Worm (Caenorhabditis elegans) whole organism, L2 larva: ENCODE measurements around the gene K10B4.1.
"Not testable (repeated sequence)": the region's sequence is repeated elsewhere in the genome, so short reads cannot be mapped to it uniquely, and the experiment has no call there.

ENCODE experiments used
- C34F6.9 ChIP-seq: fragments of 150-350 bp; optimal IDR thresholded peaks from 2 replicates; lab custom pipeline; 2014; ENCODE audit warnings: missing biosample characterization, missing genetic modification characterization
- F13H6.1 ChIP-seq: sonication (generic microtip); optimal IDR thresholded peaks from 2 replicates; lab custom pipeline; 2016; ENCODE audit warnings: missing genetic modification characterization, missing compliant biosample characterization
- R02D3.7 ChIP-seq: fragments of 150-350 bp; optimal IDR thresholded peaks from 2 replicates; lab custom pipeline; 2014; ENCODE audit warnings: missing biosample characterization, missing genetic modification characterization
- Y55F3AM.14 ChIP-seq: fragments of 200-800 bp; sonication (Bioruptor generic); optimal IDR thresholded peaks from 2 replicates; lab custom pipeline; 2018; ENCODE audit warnings: mild to moderate bottlenecking, missing genetic modification characterization, missing compliant biosample characterization
- ZK546.5 ChIP-seq: sonication (generic microtip); optimal IDR thresholded peaks from 2 replicates; lab custom pipeline; 2017; ENCODE audit warnings: missing biosample characterization, missing genetic modification characterization
- alr-1 ChIP-seq: fragments of 150-350 bp; optimal IDR thresholded peaks from 2 replicates; lab custom pipeline; 2014; ENCODE audit warnings: missing biosample characterization, missing genetic modification characterization
- blmp-1 ChIP-seq: sonication (generic microtip); optimal IDR thresholded peaks from 2 replicates; lab custom pipeline; 2017; ENCODE audit warnings: missing genetic modification characterization, mild to moderate bottlenecking, missing compliant biosample characterization, antibody characterized with exemption, moderate library complexity; ENCODE audit not compliant: insufficient read depth
- ceh-82 ChIP-seq: fragments of 150-350 bp; optimal IDR thresholded peaks from 2 replicates; lab custom pipeline; 2014; ENCODE audit warnings: missing biosample characterization, missing genetic modification characterization
- crh-2 ChIP-seq: sonication (generic microtip); optimal IDR thresholded peaks from 2 replicates; lab custom pipeline; 2017; ENCODE audit warnings: missing biosample characterization, missing genetic modification characterization
- dmd-4 ChIP-seq: sonication (generic microtip); optimal IDR thresholded peaks from 2 replicates; lab custom pipeline; 2017; ENCODE audit warnings: missing biosample characterization, missing genetic modification characterization
- fos-1 ChIP-seq: fragments of 150-350 bp; optimal IDR thresholded peaks from 2 replicates; lab custom pipeline; 2014; ENCODE audit warnings: missing biosample characterization, missing genetic modification characterization
- gmeb-1 ChIP-seq: fragments of 150-350 bp; optimal IDR thresholded peaks from 2 replicates; lab custom pipeline; 2014; ENCODE audit warnings: missing biosample characterization, missing genetic modification characterization
- lin-11 ChIP-seq: fragments of 150-350 bp; sonication (generic microtip); optimal IDR thresholded peaks from 2 replicates; lab custom pipeline; 2014; ENCODE audit warnings: missing biosample characterization, missing genetic modification characterization, inconsistent platforms, mixed read lengths
- lin-13 ChIP-seq: fragments of 150-350 bp; optimal IDR thresholded peaks from 2 replicates; lab custom pipeline; 2014; ENCODE audit warnings: missing biosample characterization, missing genetic modification reagents, missing genetic modification characterization
- lsy-2 ChIP-seq, 2 experiments: fragments of 150-350 bp in 1 of 2; sonication (generic microtip) in 1 of 2; optimal IDR thresholded peaks; 2 replicates each; lab custom pipeline; 2014 to 2017; ENCODE audit warnings: missing biosample characterization in 2 of 2, missing genetic modification characterization in 2 of 2
- mab-5 ChIP-seq: fragments of 150-350 bp; optimal IDR thresholded peaks from 2 replicates; lab custom pipeline; 2014; ENCODE audit warnings: missing biosample characterization, missing genetic modification characterization
- mbf-1 ChIP-seq: sonication (generic microtip); optimal IDR thresholded peaks from 2 replicates; lab custom pipeline; 2017; ENCODE audit warnings: missing biosample characterization, missing genetic modification characterization
- nhr-10 ChIP-seq: sonication (generic microtip); optimal IDR thresholded peaks from 2 replicates; lab custom pipeline; 2017; ENCODE audit warnings: missing biosample characterization, missing genetic modification characterization
- nhr-11 ChIP-seq: fragments of 150-350 bp; optimal IDR thresholded peaks from 2 replicates; lab custom pipeline; 2014; ENCODE audit warnings: missing biosample characterization, missing genetic modification characterization
- nhr-21 ChIP-seq: fragments of 150-350 bp; optimal IDR thresholded peaks from 2 replicates; lab custom pipeline; 2014; ENCODE audit warnings: missing biosample characterization, missing genetic modification characterization
- nhr-23 ChIP-seq: fragments of 150-350 bp; optimal IDR thresholded peaks from 2 replicates; lab custom pipeline; 2014; ENCODE audit warnings: missing biosample characterization, missing genetic modification reagents, missing genetic modification characterization
- nhr-237 ChIP-seq: fragments of 150-350 bp; optimal IDR thresholded peaks from 2 replicates; lab custom pipeline; 2014; ENCODE audit warnings: missing biosample characterization, missing genetic modification characterization
- nhr-25 ChIP-seq: fragments of 150-350 bp; sonication (generic microtip); optimal IDR thresholded peaks from 3 replicates; lab custom pipeline; 2014; ENCODE audit warnings: missing biosample characterization, missing genetic modification characterization
- nhr-6 ChIP-seq: fragments of 150-350 bp; optimal IDR thresholded peaks from 2 replicates; lab custom pipeline; 2014; ENCODE audit warnings: missing biosample characterization, missing genetic modification characterization
- nhr-77 ChIP-seq: fragments of 150-350 bp; optimal IDR thresholded peaks from 2 replicates; lab custom pipeline; 2014; ENCODE audit warnings: missing biosample characterization, missing genetic modification characterization
- peb-1 ChIP-seq: fragments of 150-350 bp; optimal IDR thresholded peaks from 2 replicates; lab custom pipeline; 2014; ENCODE audit warnings: missing biosample characterization, missing genetic modification characterization
- skn-1 ChIP-seq: sonication (generic microtip); optimal IDR thresholded peaks from 2 replicates; lab custom pipeline; 2017; ENCODE audit warnings: missing biosample characterization, missing genetic modification characterization
- sma-3 ChIP-seq: sonication (generic microtip); optimal IDR thresholded peaks from 2 replicates; lab custom pipeline; 2016; ENCODE audit warnings: missing genetic modification reagents, missing genetic modification characterization, missing compliant biosample characterization
- sma-9 ChIP-seq, 2 experiments: fragments of 150-350 bp in 1 of 2; sonication (generic microtip) in 1 of 2; optimal IDR thresholded peaks; 2 replicates each; lab custom pipeline; 2014 to 2016; ENCODE audit warnings: missing genetic modification characterization in 2 of 2, mild to moderate bottlenecking in 1 of 2, missing biosample characterization in 1 of 2, missing compliant biosample characterization in 1 of 2, missing genetic modification reagents in 1 of 2, moderate library complexity in 1 of 2
- snpc-4 ChIP-seq: fragments of 150-350 bp; optimal IDR thresholded peaks from 2 replicates; lab custom pipeline; 2014; ENCODE audit warnings: missing biosample characterization, missing genetic modification characterization
- unc-39 ChIP-seq: fragments of 150-350 bp; optimal IDR thresholded peaks from 2 replicates; lab custom pipeline; 2014; ENCODE audit warnings: missing biosample characterization, missing genetic modification characterization
- unc-55 ChIP-seq: fragments of 150-350 bp; sonication (generic microtip); optimal IDR thresholded peaks from 3 replicates; lab custom pipeline; 2014; ENCODE audit warnings: missing biosample characterization, missing genetic modification reagents, missing genetic modification characterization
- unc-62 ChIP-seq: fragments of 150-350 bp; optimal IDR thresholded peaks from 2 replicates; lab custom pipeline; 2014; ENCODE audit warnings: missing biosample characterization, missing genetic modification reagents, missing genetic modification characterization
- zag-1 ChIP-seq: fragments of 150-350 bp; optimal IDR thresholded peaks from 2 replicates; lab custom pipeline; 2014; ENCODE audit warnings: missing biosample characterization, missing genetic modification characterization
- ztf-1 ChIP-seq: fragments of 200-800 bp; sonication (Bioruptor generic); conservative IDR thresholded peaks from 2 replicates; pipeline ENCODE4 v1.3.6; 2022; ENCODE audit warnings: missing genetic modification characterization, missing compliant biosample characterization
- ztf-11 ChIP-seq: sonication (generic microtip); optimal IDR thresholded peaks from 2 replicates; lab custom pipeline; 2017; ENCODE audit warnings: missing biosample characterization, missing genetic modification characterization
- ztf-4 ChIP-seq: fragments of 150-350 bp; optimal IDR thresholded peaks from 2 replicates; lab custom pipeline; 2014; ENCODE audit warnings: missing biosample characterization, missing genetic modification characterization

The K10B4.1 gene

DNA sequence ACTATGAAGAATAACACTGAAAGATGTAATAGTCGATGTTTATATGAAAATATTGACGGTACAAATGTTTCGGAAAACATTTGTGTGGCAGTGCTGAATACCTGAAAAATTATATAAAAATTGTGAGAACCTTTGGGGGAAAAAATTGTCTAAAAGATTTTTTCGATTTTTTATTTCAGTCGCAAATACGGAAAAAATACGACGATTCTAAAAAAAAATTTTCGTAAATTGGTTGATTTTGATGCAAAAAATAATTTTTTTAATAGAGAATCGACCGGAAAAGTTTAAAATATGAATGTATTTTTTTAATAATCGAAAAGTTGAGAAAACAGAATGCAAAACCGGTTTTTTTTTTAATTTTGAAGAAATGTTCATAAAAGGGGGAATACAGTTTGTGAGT, 40.1 kb upstream of the K10B4.1 start, which contains the start of gene C50D2.7:
C50D2.7 (minus strand) TSS at position 101 of the 400 bp plus-strand sequence.
- TF ChIP-seq C34F6.9 (tag; lab: Kevin White, UChicago) (no peak), gmeb-1 (no peak), ceh-82 (tag; lab: Kevin White, UChicago) (no peak), unc-39 (tag; lab: Kevin White, UChicago) (no peak), ztf-1 (GFP tag; lab: Robert Waterston, UW) (no peak), nhr-77 (tag; lab: Kevin White, UChicago) (no peak), ZK546.5 (tag; lab: Kevin White, UChicago) (no peak), nhr-237 (tag; lab: Kevin White, UChicago) (no peak), fos-1 (tag; lab: Kevin White, UChicago) (no peak)
- TF ChIP-seq, all 48 proteins: peak for 0

DNA sequence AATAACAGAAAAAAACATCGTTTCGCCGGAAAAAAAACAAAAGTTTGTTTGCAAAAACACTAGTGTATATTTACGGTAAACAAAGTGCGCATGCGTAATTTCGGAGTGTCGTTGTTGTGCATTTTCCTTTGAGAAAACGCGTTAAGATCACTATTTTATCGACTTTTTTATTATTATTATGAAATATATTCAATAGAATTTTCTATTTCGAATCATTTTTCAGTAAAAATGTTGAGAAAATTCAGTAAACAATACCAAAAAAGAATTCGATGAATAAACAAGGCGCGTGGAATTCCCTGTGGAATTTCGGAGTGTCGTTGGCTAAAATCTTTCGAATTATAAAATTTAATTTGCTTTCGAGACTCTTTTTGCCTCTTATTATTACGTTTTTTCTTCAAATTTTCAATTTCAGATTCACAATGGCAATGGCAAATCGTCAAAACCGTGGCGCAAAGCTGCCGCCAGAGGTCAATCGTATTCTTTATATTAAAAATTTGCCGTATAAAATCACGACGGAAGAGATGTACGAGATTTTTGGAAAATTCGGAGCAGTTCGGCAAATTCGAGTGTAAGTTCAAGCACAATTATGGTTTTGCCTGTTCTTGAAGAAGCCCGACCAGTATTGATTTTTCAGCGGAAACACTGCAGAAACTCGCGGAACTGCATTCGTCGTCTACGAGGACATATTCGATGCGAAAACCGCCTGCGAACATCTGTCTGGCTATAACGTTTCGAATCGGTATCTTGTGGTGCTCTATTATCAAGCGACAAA, 37.1 kb upstream of the K10B4.1 start, which contains the start of the genes luc-7L3 and sftb-6:
luc-7L3 (minus strand) TSS at position 36 of the 772 bp plus-strand sequence.
sftb-6 (plus strand) TSS at position 413 of the 772 bp plus-strand sequence.
- TF ChIP-seq nhr-11 (tag; lab: Kevin White, UChicago): no peak
- peak; percentile 52 for TF ChIP-seq sma-3 (GFP tag; lab: Kevin White, UChicago)
- TF ChIP-seq crh-2 (tag; lab: Kevin White, UChicago): peak; percentile 40
- no peak for TF ChIP-seq dmd-4
- peak; percentile 57 for TF ChIP-seq lin-13 (GFP tag; lab: Kevin White, UChicago)
- TF ChIP-seq C34F6.9 (tag; lab: Kevin White, UChicago): peak; percentile 78
- TF ChIP-seq gmeb-1: peak; percentile 74
- peak; percentile 20 for TF ChIP-seq nhr-6
- no peak for TF ChIP-seq snpc-4
- no peak for TF ChIP-seq nhr-10 (tag; lab: Kevin White, UChicago)
- TF ChIP-seq ztf-4 (tag; lab: Kevin White, UChicago): no peak
- no peak for TF ChIP-seq alr-1 (tag; lab: Kevin White, UChicago)
- peak; percentile 54 to 83 for TF ChIP-seq lsy-2 (tag; optimal IDR thresholded peaks at IDR 0.05; lab: Kevin White, UChicago)
- no peak for TF ChIP-seq nhr-77 (tag; lab: Kevin White, UChicago)
- no peak for TF ChIP-seq Y55F3AM.14 (GFP tag; lab: Kevin White, UChicago)
- no peak for TF ChIP-seq sma-9 (GFP tag; optimal IDR thresholded peaks at IDR 0.05; lab: Kevin White, UChicago)
- no peak for TF ChIP-seq sma-9 (tag; optimal IDR thresholded peaks at IDR 0.05; lab: Kevin White, UChicago)
- no peak for TF ChIP-seq unc-62
- peak; percentile 74 for TF ChIP-seq unc-55 (GFP tag; lab: Kevin White, UChicago)
- peak; percentile 19 for TF ChIP-seq nhr-21 (tag; lab: Kevin White, UChicago)
- TF ChIP-seq unc-39 (tag; lab: Kevin White, UChicago): no peak
- TF ChIP-seq mbf-1 (tag; lab: Kevin White, UChicago): no peak
- TF ChIP-seq R02D3.7: peak; percentile 93
- peak; percentile 43 for TF ChIP-seq nhr-25 (tag; lab: Kevin White, UChicago)

DNA sequence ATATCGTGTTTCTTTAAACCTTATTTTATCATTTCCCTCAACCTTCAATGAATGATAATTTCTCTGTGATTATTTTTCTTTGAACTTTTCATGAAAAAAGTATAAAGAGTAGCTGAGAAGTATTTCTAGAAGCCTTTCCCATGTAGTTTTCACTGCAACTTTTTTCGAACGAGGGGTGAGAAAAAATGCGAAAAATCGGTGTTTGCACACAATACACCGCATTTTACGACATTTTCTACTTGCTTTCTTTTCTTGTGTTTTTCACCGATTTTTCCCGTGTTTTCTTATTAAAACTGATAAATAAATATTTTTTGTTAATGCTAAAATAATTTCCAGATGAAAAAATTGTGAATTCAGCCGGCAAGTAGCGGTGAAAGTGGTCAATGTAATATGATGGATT, 36.4 kb upstream of the K10B4.1 start, which contains the start of gene C50D2.10:
C50D2.10 (plus strand) TSS at position 245 of the 400 bp plus-strand sequence.
- not testable (repeated sequence) for TF ChIP-seq nhr-77 (tag; lab: Kevin White, UChicago); ztf-11 (tag; lab: Kevin White, UChicago); sma-9 (GFP tag; optimal IDR thresholded peaks at IDR 0.05; lab: Kevin White, UChicago); sma-9 (tag; optimal IDR thresholded peaks at IDR 0.05; lab: Kevin White, UChicago)

DNA sequence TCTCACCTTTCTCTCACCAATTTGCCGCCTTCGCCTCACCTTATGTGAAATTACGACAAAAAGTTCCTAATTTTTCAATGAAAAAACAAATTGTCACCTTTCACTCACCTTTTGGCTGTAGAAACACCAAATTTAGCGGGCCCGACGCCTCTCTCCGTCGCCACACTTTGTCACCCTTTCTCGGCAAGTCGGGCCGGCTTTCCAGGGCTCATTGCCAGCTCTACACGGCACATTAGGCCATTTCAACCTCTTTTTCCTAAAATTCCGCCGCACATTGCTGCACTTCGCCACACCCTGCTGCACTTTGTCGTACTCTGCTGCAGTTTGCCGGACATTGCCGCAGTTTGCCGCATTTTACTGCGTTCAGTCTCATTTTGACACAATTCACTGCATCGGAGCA, 34.1 kb upstream of the K10B4.1 start:
- TF ChIP-seq unc-55 (GFP tag; lab: Kevin White, UChicago) (no peak), nhr-23 (no peak), crh-2 (tag; lab: Kevin White, UChicago) (no peak)
- TF ChIP-seq, all 48 proteins: peak for 0

DNA sequence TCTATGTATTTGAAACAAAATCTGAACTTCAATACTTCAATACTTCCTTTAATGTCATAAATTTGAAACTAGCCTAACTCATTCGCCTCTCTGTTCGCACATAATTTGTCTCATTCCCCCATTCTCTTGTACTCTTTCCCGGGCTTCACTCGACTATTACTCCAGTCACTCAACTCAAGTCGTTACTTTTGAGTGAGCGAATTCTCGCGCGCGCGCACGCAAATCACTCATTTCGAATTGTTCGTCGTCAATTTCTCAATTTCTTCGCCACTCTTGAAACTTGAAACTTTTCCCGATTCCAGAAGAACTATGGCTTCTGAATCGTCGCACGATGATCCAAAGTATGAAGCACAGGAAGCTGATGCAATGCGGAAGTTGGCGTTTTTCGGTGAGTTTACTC, 31.0 kb upstream of the K10B4.1 start, which contains the start of gene col-68:
col-68 (plus strand) TSS at position 301 of the 400 bp plus-strand sequence.
- no peak for TF ChIP-seq F13H6.1 (tag; lab: Kevin White, UChicago)
- TF ChIP-seq alr-1 (tag; lab: Kevin White, UChicago): no peak
- no peak for TF ChIP-seq blmp-1 (tag; lab: Kevin White, UChicago)
- TF ChIP-seq ztf-4 (tag; lab: Kevin White, UChicago): no peak
- no peak for TF ChIP-seq skn-1
- no peak for TF ChIP-seq lin-11 (tag; lab: Kevin White, UChicago)
- no peak for TF ChIP-seq mab-5 (tag; lab: Kevin White, UChicago)
- no peak for TF ChIP-seq lsy-2 (tag; optimal IDR thresholded peaks at IDR 0.05; lab: Kevin White, UChicago)
- no peak for TF ChIP-seq mbf-1 (tag; lab: Kevin White, UChicago)
- TF ChIP-seq nhr-6: no peak
- no peak for TF ChIP-seq Y55F3AM.14 (GFP tag; lab: Kevin White, UChicago)
- TF ChIP-seq peb-1: no peak
- no peak for TF ChIP-seq zag-1
- no peak for TF ChIP-seq dmd-4
- no peak for TF ChIP-seq nhr-77 (tag; lab: Kevin White, UChicago)
- TF ChIP-seq ztf-11 (tag; lab: Kevin White, UChicago): no peak
